Fruit fly (Drosophila melanogaster) Kc167 (cell line): Measurements from ENCODE around the gene CG7548.

ENCODE experiments used
- Myc ChIP-seq: fragments of >200 bp; optimal IDR thresholded peaks from 2 replicates; lab custom pipeline; 2017; ENCODE audit warnings: missing external identifiers
- Sin3A ChIP-seq: fragments of >200 bp; optimal IDR thresholded peaks from 2 replicates; lab custom pipeline; 2018; ENCODE audit warnings: missing external identifiers
- h ChIP-seq: fragments of >200 bp; optimal IDR thresholded peaks from 3 replicates; lab custom pipeline; 2018; ENCODE audit warnings: missing external identifiers
- insv ChIP-seq: fragments of >200 bp; optimal IDR thresholded peaks from 3 replicates; lab custom pipeline; 2018; ENCODE audit warnings: missing external identifiers
- psq ChIP-seq: fragments of >200 bp; optimal IDR thresholded peaks from 2 replicates; lab custom pipeline; 2017; ENCODE audit warnings: missing external identifiers
- ttk ChIP-seq: sonication (Bioruptor generic); optimal IDR thresholded peaks from 2 replicates; lab custom pipeline; 2017; ENCODE audit warnings: missing external identifiers

- TF ChIP-seq ttk (no peak), h (lab: Kevin White, UChicago) (no peak), psq (lab: Kevin White, UChicago) (no peak), insv (lab: Kevin White, UChicago) (no peak), Sin3A (lab: Kevin White, UChicago) (no peak), Myc (no peak)
Observed at dm6 chr3L:7491564-7491963, 14.5 kb downstream of the CG7548 start, which contains the start of gene Cyp316a1.
